Worm (Caenorhabditis elegans) whole organism, L3 larva: Measurements from ENCODE around the gene clec-151.

Source experiments
- R02D3.7 ChIP-seq: fragments of 150-350 bp; optimal IDR thresholded peaks from 2 replicates; lab custom pipeline; 2014; ENCODE audit warnings: missing biosample characterization, missing genetic modification characterization
- ZK546.5 ChIP-seq: sonication (generic microtip); optimal IDR thresholded peaks from 2 replicates; lab custom pipeline; 2017; ENCODE audit warnings: missing biosample characterization, missing genetic modification characterization
- ceh-16 ChIP-seq: sonication (generic microtip); optimal IDR thresholded peaks from 2 replicates; lab custom pipeline; 2017; ENCODE audit warnings: missing biosample characterization, missing genetic modification characterization
- ceh-28 ChIP-seq: fragments of 150-350 bp; optimal IDR thresholded peaks from 2 replicates; lab custom pipeline; 2014; ENCODE audit warnings: missing biosample characterization, missing genetic modification reagents, missing genetic modification characterization
- ceh-82 ChIP-seq: fragments of 150-350 bp; optimal IDR thresholded peaks from 2 replicates; lab custom pipeline; 2014; ENCODE audit warnings: missing biosample characterization, missing genetic modification characterization
- daf-12 ChIP-seq: fragments of 150-350 bp; optimal IDR thresholded peaks from 2 replicates; lab custom pipeline; 2014; ENCODE audit warnings: missing biosample characterization, missing genetic modification reagents, missing genetic modification characterization
- elt-2 ChIP-seq: sonication (generic microtip); optimal IDR thresholded peaks from 2 replicates; lab custom pipeline; 2016; ENCODE audit warnings: missing genetic modification reagents, mild to moderate bottlenecking, missing genetic modification characterization, missing compliant biosample characterization
- eor-1 ChIP-seq, 2 experiments: fragments of 150-350 bp; optimal IDR thresholded peaks; 2 replicates each; lab custom pipeline; 2014 to 2018; ENCODE audit warnings: missing biosample characterization in 2 of 2, missing genetic modification characterization in 2 of 2
- fkh-2 ChIP-seq: fragments of 150-350 bp; optimal IDR thresholded peaks from 2 replicates; lab custom pipeline; 2014; ENCODE audit warnings: missing biosample characterization, missing genetic modification reagents, missing genetic modification characterization
- fos-1 ChIP-seq: fragments of 150-350 bp; optimal IDR thresholded peaks from 2 replicates; lab custom pipeline; 2014; ENCODE audit warnings: missing biosample characterization, missing genetic modification characterization
- hmg-11 ChIP-seq: sonication (generic microtip); optimal IDR thresholded peaks from 2 replicates; lab custom pipeline; 2016; ENCODE audit warnings: missing genetic modification characterization, missing compliant biosample characterization
- jun-1 ChIP-seq: fragments of 150-350 bp; optimal IDR thresholded peaks from 2 replicates; lab custom pipeline; 2014; ENCODE audit warnings: missing biosample characterization, missing genetic modification reagents, missing genetic modification characterization
- lin-15B ChIP-seq: fragments of 150-350 bp; optimal IDR thresholded peaks from 2 replicates; lab custom pipeline; 2014; ENCODE audit warnings: missing biosample characterization, missing genetic modification characterization
- lsy-12 ChIP-seq: sonication (generic microtip); optimal IDR thresholded peaks from 2 replicates; lab custom pipeline; 2016; ENCODE audit warnings: mild to moderate bottlenecking, missing genetic modification characterization, missing compliant biosample characterization
- mdl-1 ChIP-seq: fragments of 150-350 bp; optimal IDR thresholded peaks from 2 replicates; lab custom pipeline; 2014; ENCODE audit warnings: missing biosample characterization, missing genetic modification characterization
- mml-1 ChIP-seq: fragments of 150-350 bp; sonication (generic microtip); optimal IDR thresholded peaks from 3 replicates; lab custom pipeline; 2014; ENCODE audit warnings: missing biosample characterization, missing genetic modification characterization
- nfya-1 ChIP-seq: sonication (generic microtip); optimal IDR thresholded peaks from 2 replicates; lab custom pipeline; 2017; ENCODE audit warnings: missing genetic modification characterization, mild to moderate bottlenecking, missing compliant biosample characterization, antibody characterized with exemption, moderate library complexity; ENCODE audit not compliant: insufficient read depth
- nhr-11 ChIP-seq: fragments of 150-350 bp; optimal IDR thresholded peaks from 2 replicates; lab custom pipeline; 2014; ENCODE audit warnings: missing biosample characterization, missing genetic modification characterization
- nhr-12 ChIP-seq: fragments of 150-350 bp; optimal IDR thresholded peaks from 2 replicates; lab custom pipeline; 2014; ENCODE audit warnings: missing biosample characterization, missing genetic modification characterization
- nhr-25 ChIP-seq: sonication (generic microtip); optimal IDR thresholded peaks from 2 replicates; lab custom pipeline; 2017; ENCODE audit warnings: missing biosample characterization, missing genetic modification characterization
- nhr-28 ChIP-seq: fragments of 150-350 bp; optimal IDR thresholded peaks from 2 replicates; lab custom pipeline; 2014; ENCODE audit warnings: missing biosample characterization, missing genetic modification characterization
- nhr-43 ChIP-seq: sonication (generic microtip); optimal IDR thresholded peaks from 2 replicates; lab custom pipeline; 2016; ENCODE audit warnings: mild to moderate bottlenecking, missing genetic modification characterization, missing compliant biosample characterization; ENCODE audit not compliant: poor library complexity, severe bottlenecking
- nhr-67 ChIP-seq: fragments of 150-350 bp; optimal IDR thresholded peaks from 2 replicates; lab custom pipeline; 2014; ENCODE audit warnings: missing biosample characterization, missing genetic modification characterization
- nhr-76 ChIP-seq: fragments of 150-350 bp; sonication (generic microtip); optimal IDR thresholded peaks from 5 replicates; lab custom pipeline; 2014; ENCODE audit warnings: missing biosample characterization, missing genetic modification characterization
- nhr-77 ChIP-seq: fragments of 150-350 bp; optimal IDR thresholded peaks from 2 replicates; lab custom pipeline; 2014; ENCODE audit warnings: missing biosample characterization, missing genetic modification characterization
- pha-4 ChIP-seq: fragments of 150-350 bp; optimal IDR thresholded peaks from 2 replicates; lab custom pipeline; 2014; ENCODE audit warnings: missing biosample characterization, missing genetic modification reagents, missing genetic modification characterization
- pqm-1 ChIP-seq: fragments of 150-350 bp; optimal IDR thresholded peaks from 2 replicates; lab custom pipeline; 2017; ENCODE audit warnings: missing biosample characterization, missing genetic modification characterization, inconsistent platforms
- sea-2 ChIP-seq: fragments of 150-350 bp; sonication (generic microtip); optimal IDR thresholded peaks from 4 replicates; lab custom pipeline; 2014; ENCODE audit warnings: missing biosample characterization, missing genetic modification reagents, missing genetic modification characterization
- skn-1 ChIP-seq: fragments of 150-350 bp; optimal IDR thresholded peaks from 2 replicates; lab custom pipeline; 2014; ENCODE audit warnings: missing biosample characterization, missing genetic modification characterization
- unc-39 ChIP-seq: sonication (generic microtip); optimal IDR thresholded peaks from 4 replicates; lab custom pipeline; 2017; ENCODE audit warnings: missing biosample characterization, missing genetic modification characterization
- unc-62 ChIP-seq: fragments of 150-350 bp; sonication (generic microtip); optimal IDR thresholded peaks from 4 replicates; lab custom pipeline; 2014; ENCODE audit warnings: missing biosample characterization, missing genetic modification reagents, missing genetic modification characterization
- zag-1 ChIP-seq: fragments of 150-350 bp; optimal IDR thresholded peaks from 2 replicates; lab custom pipeline; 2014; ENCODE audit warnings: missing biosample characterization, missing genetic modification characterization
- ztf-11 ChIP-seq: fragments of 150-350 bp; optimal IDR thresholded peaks from 2 replicates; lab custom pipeline; 2014; ENCODE audit warnings: missing biosample characterization, missing genetic modification characterization

clec-151 gene

ce11 chrIII:4671491-4671890 is 43.2 kb downstream of the clec-151 start, which contains the start of gene T23F11.11:
Gene T23F11.11, minus strand, starts transcription at chrIII:4671591.
- TF ChIP-seq ceh-16 (tag; lab: Kevin White, UChicago) (no peak), jun-1 (tag; lab: Kevin White, UChicago) (no peak), elt-2 (tag; lab: Kevin White, UChicago) (no peak), ceh-82 (tag; lab: Kevin White, UChicago) (no peak), ztf-11 (no peak), unc-62 (GFP tag; lab: Kevin White, UChicago) (no peak), nhr-77 (tag; lab: Kevin White, UChicago) (no peak), nhr-28 (tag; lab: Kevin White, UChicago) (no peak), nhr-12 (tag; lab: Kevin White, UChicago) (no peak)

- no peak for TF ChIP-seq sea-2 (GFP tag; lab: Kevin White, UChicago)
- no peak for TF ChIP-seq lin-15B (tag; lab: Kevin White, UChicago)
- TF ChIP-seq nhr-67 (tag; lab: Kevin White, UChicago): no peak
- TF ChIP-seq daf-12 (tag; lab: Kevin White, UChicago): no peak
- TF ChIP-seq R02D3.7 (tag; lab: Kevin White, UChicago): no peak
- no peak for TF ChIP-seq zag-1
- TF ChIP-seq nhr-25 (tag; lab: Kevin White, UChicago): no peak
- no peak for TF ChIP-seq nhr-76
- TF ChIP-seq ceh-82 (tag; lab: Kevin White, UChicago): no peak
- no peak for TF ChIP-seq hmg-11
- TF ChIP-seq ceh-16 (tag; lab: Kevin White, UChicago): no peak
- no peak for TF ChIP-seq nhr-43 (tag; lab: Kevin White, UChicago)
- no peak for TF ChIP-seq nfya-1 (tag; lab: Kevin White, UChicago)
- no peak for TF ChIP-seq fkh-2 (tag; lab: Kevin White, UChicago)
- no peak for TF ChIP-seq ceh-28
- TF ChIP-seq pha-4 (tag; lab: Kevin White, UChicago): no peak
- no peak for TF ChIP-seq ZK546.5 (tag; lab: Kevin White, UChicago)
- TF ChIP-seq unc-39 (tag; lab: Kevin White, UChicago): no peak
- no peak for TF ChIP-seq eor-1 (tag; optimal IDR thresholded peaks at IDR 0.05; lab: Kevin White, UChicago)
Measured at ce11 chrIII:4671949-4672348, 43.7 kb downstream of the clec-151 start, which contains the start of gene srg-13. Gene srg-13, plus strand, starts transcription at chrIII:4672249.

- TF ChIP-seq nhr-11 (tag; lab: Kevin White, UChicago) (no peak), jun-1 (tag; lab: Kevin White, UChicago) (no peak), nhr-77 (tag; lab: Kevin White, UChicago) (no peak), mdl-1 (no peak), fos-1 (tag; lab: Kevin White, UChicago) (no peak), pha-4 (tag; lab: Kevin White, UChicago) (no peak), mml-1 (tag; lab: Kevin White, UChicago) (no peak), nhr-76 (no peak), ceh-16 (tag; lab: Kevin White, UChicago) (no peak), nhr-43 (tag; lab: Kevin White, UChicago) (no peak), skn-1 (tag; lab: Kevin White, UChicago) (no peak), pqm-1 (no peak), lsy-12 (tag; lab: Kevin White, UChicago) (no peak)
Measured at ce11 chrIII:4677466-4677865, 49.2 kb downstream of the clec-151 start, which contains the start of gene srg-10. Gene srg-10, plus strand, starts transcription at chrIII:4677766.

ce11 chrIII:4679963-4680484 is 51.8 kb downstream of the clec-151 start, which contains the start of gene srg-11:
Gene srg-11, plus strand, starts transcription at chrIII:4680013.
- no peak for TF ChIP-seq ztf-11
- TF ChIP-seq, all 47 proteins: peak for 0
